Worm (Caenorhabditis elegans): Measurements from ENCODE around the gene B0238.9.
A peak's percentile ranks its signal among the peaks of the same experiment; 100 is the strongest.

B0238.9 gene

ce11 chrV:5278001-5278400 is at the start of gene B0238.9:
Gene B0238.9 (minus strand): TSS chrV:5278101.
- TF ChIP-seq die-1 (tag; optimal IDR thresholded peaks at IDR 0.05) (no peak), lsl-1 (GFP tag; optimal IDR thresholded peaks at IDR 0.05) (peak; percentile 26), madf-6 (GFP tag; IDR thresholded peaks at IDR 0.05) (no peak), ztf-28 (GFP tag; IDR thresholded peaks at IDR 0.05) (no peak)

ce11 chrV:5324566-5324965 is 46.7 kb upstream of the B0238.9 start, which contains the start of gene ceh-33:
Gene ceh-33 (minus strand): TSS chrV:5324666.
- TF ChIP-seq K11D2.4 (GFP tag; IDR thresholded peaks at IDR 0.05), result no peak
- TF ChIP-seq bed-1 (GFP tag; IDR thresholded peaks at IDR 0.05), result no peak
- no peak for TF ChIP-seq attf-5 (GFP tag; optimal IDR thresholded peaks at IDR 0.05)
- no peak for TF ChIP-seq nfyb-1 (GFP tag; IDR thresholded peaks at IDR 0.05)
- no peak for TF ChIP-seq B0336.3 (GFP tag; IDR thresholded peaks at IDR 0.05)
- no peak for TF ChIP-seq ccch-3 (GFP tag; optimal IDR thresholded peaks at IDR 0.05)
- no peak for TF ChIP-seq ceh-58 (GFP tag; IDR thresholded peaks at IDR 0.05)
- TF ChIP-seq T26A5.8 (tag; optimal IDR thresholded peaks at IDR 0.05), result no peak
- no peak for TF ChIP-seq ztf-3 (GFP tag; optimal IDR thresholded peaks at IDR 0.05)
- no peak for TF ChIP-seq hlh-26 (GFP tag; conservative IDR thresholded peaks at IDR 0.05)
- TF ChIP-seq Y95B8A.8 (GFP tag; IDR thresholded peaks at IDR 0.05), result no peak
- no peak for TF ChIP-seq dox-1 (GFP tag; IDR thresholded peaks at IDR 0.05)
- TF ChIP-seq B0035.1 (tag; optimal IDR thresholded peaks at IDR 0.05), result no peak

ce11 chrV:5322815-5323214 is 44.9 kb upstream of the B0238.9 start:
- no peak for TF ChIP-seq atf-7 (tag; optimal IDR thresholded peaks at IDR 0.05)
- TF ChIP-seq hmg-20 (GFP tag; IDR thresholded peaks at IDR 0.05), result no peak
- TF ChIP-seq pbrm-1 (GFP tag; IDR thresholded peaks at IDR 0.05), result no peak
- no peak for TF ChIP-seq hrde-1 (tag; optimal IDR thresholded peaks at IDR 0.05; ENCODE audit: borderline replicate concordance)

- TF ChIP-seq sptf-2 (GFP tag; optimal IDR thresholded peaks at IDR 0.05) (no peak), ceh-40 (GFP tag; IDR thresholded peaks at IDR 0.05) (no peak), ets-4 (GFP tag; optimal IDR thresholded peaks at IDR 0.05) (no peak), zfh-2 (GFP tag; conservative IDR thresholded peaks at IDR 0.05) (peak; percentile 48; the same call in 1 of the 2 replicates), rcor-1 (GFP tag; IDR thresholded peaks at IDR 0.05) (no peak), K12H6.12 (tag; optimal IDR thresholded peaks at IDR 0.05) (no peak)
Observed at ce11 chrV:5319477-5319876, 41.6 kb upstream of the B0238.9 start, which contains the start of gene ceh-34. Gene ceh-34 (minus strand): TSS chrV:5319577.

- TF ChIP-seq lin-54 (GFP tag; optimal IDR thresholded peaks at IDR 0.05) (no peak), madf-10 (tag; optimal IDR thresholded peaks at IDR 0.05) (no peak), pbrm-1 (GFP tag; IDR thresholded peaks at IDR 0.05) (no peak), ztf-25 (GFP tag; IDR thresholded peaks at IDR 0.05) (no peak), B0035.1 (tag; optimal IDR thresholded peaks at IDR 0.05) (no peak), sea-2 (GFP tag; IDR thresholded peaks at IDR 0.05) (no peak), ets-4 (GFP tag; optimal IDR thresholded peaks at IDR 0.05) (no peak), zim-3 (tag; optimal IDR thresholded peaks at IDR 0.05) (no peak), T07F8.4 (tag; optimal IDR thresholded peaks at IDR 0.05) (no peak), hlh-26 (GFP tag; conservative IDR thresholded peaks at IDR 0.05) (no peak), let-607 (tag; optimal IDR thresholded peaks at IDR 0.05) (no peak), ztf-3 (GFP tag; optimal IDR thresholded peaks at IDR 0.05) (no peak), nhr-120 (GFP tag; IDR thresholded peaks at IDR 0.05) (no peak), attf-6 (GFP tag; IDR thresholded peaks at IDR 0.05) (no peak), attf-3 (GFP tag; conservative IDR thresholded peaks at IDR 0.05) (no peak), ekl-4 (GFP tag; IDR thresholded peaks at IDR 0.05) (no peak), cebp-1 (GFP tag; IDR thresholded peaks at IDR 0.05) (no peak), cebp-1 (tag; optimal IDR thresholded peaks at IDR 0.05) (no peak), let-526 (GFP tag; IDR thresholded peaks at IDR 0.05) (no peak), lin-26 (GFP tag; IDR thresholded peaks at IDR 0.05) (no peak)
Observed at ce11 chrV:5318349-5318748, 40.4 kb upstream of the B0238.9 start.
